Fruit fly (Drosophila melanogaster) whole organism, embryonic: ENCODE data around the gene Ifrd1.

Experiments used
- Atf-2 ChIP-seq: fragments of 200-800 bp; sonication (Bioruptor generic); optimal IDR thresholded peaks from 2 replicates; lab custom pipeline; 2016; ENCODE audit warnings: missing biosample characterization, missing genetic modification characterization
- Atf6 ChIP-seq: fragments of 200-800 bp; sonication (Bioruptor generic); IDR thresholded peaks from 2 replicates; pipeline ENCODE4 v1.3.6; 2022; ENCODE audit warnings: missing biosample characterization, missing genetic modification characterization
- B-H1 ChIP-seq: fragments of 200-800 bp; sonication (Bioruptor generic); IDR thresholded peaks from 3 replicates; pipeline ENCODE4 v1.3.6; 2022; ENCODE audit warnings: missing biosample characterization, missing genetic modification characterization
- Blimp-1 ChIP-seq: fragments of 200-800 bp; sonication (Bioruptor generic); optimal IDR thresholded peaks from 3 replicates; lab custom pipeline; 2018; ENCODE audit warnings: missing biosample characterization, missing genetic modification characterization, mild to moderate bottlenecking, moderate library complexity, missing genetic modification reagents
- CG10209 ChIP-seq: fragments of 200-800 bp; sonication (Bioruptor generic); optimal IDR thresholded peaks from 3 replicates; lab custom pipeline; 2017; ENCODE audit warnings: missing biosample characterization, mild to moderate bottlenecking, missing genetic modification characterization, missing genetic modification reagents
- CG10321 ChIP-seq: fragments of 200-800 bp; sonication (Bioruptor generic); IDR thresholded peaks from 2 replicates; pipeline ENCODE4 v1.3.6; 2022; ENCODE audit warnings: missing biosample characterization, missing genetic modification characterization
- CG11085 ChIP-seq: fragments of 200-800 bp; sonication (Bioruptor generic); IDR thresholded peaks from 2 replicates; pipeline ENCODE4 v1.3.6; 2022; ENCODE audit warnings: missing biosample characterization, missing genetic modification characterization
- CG11723 ChIP-seq: fragments of 200-800 bp; sonication (Bioruptor generic); optimal IDR thresholded peaks from 2 replicates; lab custom pipeline; 2017; ENCODE audit warnings: missing biosample characterization, mild to moderate bottlenecking, missing genetic modification characterization
- CG12104 ChIP-seq: fragments of 200-800 bp; sonication (Bioruptor generic); optimal IDR thresholded peaks from 3 replicates; lab custom pipeline; 2016; ENCODE audit warnings: missing biosample characterization, missing genetic modification characterization
- CG13624 ChIP-seq: fragments of 200-800 bp; sonication (Bioruptor generic); optimal IDR thresholded peaks from 2 replicates; lab custom pipeline; 2016; ENCODE audit warnings: missing biosample characterization, missing genetic modification characterization
- CG13894 ChIP-seq: fragments of 200-800 bp; sonication (Bioruptor generic); optimal IDR thresholded peaks from 3 replicates; lab custom pipeline; 2018; ENCODE audit warnings: missing biosample characterization, mild to moderate bottlenecking, missing genetic modification characterization, moderate library complexity
- CG14710 ChIP-seq: fragments of 200-800 bp; sonication (Bioruptor generic); optimal IDR thresholded peaks from 3 replicates; lab custom pipeline; 2019; ENCODE audit warnings: missing biosample characterization, mild to moderate bottlenecking, missing genetic modification characterization, moderate library complexity
- CG15479 ChIP-seq: fragments of 200-800 bp; sonication (Bioruptor generic); optimal IDR thresholded peaks from 3 replicates; lab custom pipeline; 2019; ENCODE audit warnings: missing biosample characterization, mild to moderate bottlenecking, missing genetic modification characterization, moderate library complexity
- CG16779 ChIP-seq: fragments of 200-800 bp; sonication (Bioruptor generic); IDR thresholded peaks from 2 replicates; pipeline ENCODE4 v1.3.6; 2022; ENCODE audit warnings: missing biosample characterization, missing genetic modification characterization
- CG32772 ChIP-seq: fragments of 200-800 bp; sonication (Bioruptor generic); IDR thresholded peaks from 2 replicates; pipeline ENCODE4 v1.3.6; 2022; ENCODE audit warnings: missing biosample characterization, missing genetic modification characterization
- CG34422 ChIP-seq: fragments of 200-800 bp; sonication (Bioruptor generic); IDR thresholded peaks from 3 replicates; pipeline ENCODE4 v1.3.6; 2022; ENCODE audit warnings: missing biosample characterization, missing genetic modification characterization
- CG4360 ChIP-seq: fragments of 200-800 bp; sonication (Bioruptor generic); IDR thresholded peaks from 2 replicates; pipeline ENCODE4 v1.3.6; 2022; ENCODE audit warnings: missing biosample characterization, missing genetic modification characterization
- CG6175 ChIP-seq: fragments of 200-800 bp; sonication (Bioruptor generic); IDR thresholded peaks from 3 replicates; pipeline ENCODE4 v1.3.6; 2022; ENCODE audit warnings: missing biosample characterization, missing genetic modification characterization
- CG6791 ChIP-seq: fragments of 200-800 bp; sonication (Bioruptor generic); IDR thresholded peaks from 3 replicates; pipeline ENCODE4 v1.3.6; 2022; ENCODE audit warnings: missing biosample characterization, missing genetic modification characterization; ENCODE audit not compliant: partially characterized antibody
- CG8290 ChIP-seq, 3 experiments: fragments of 200-800 bp; sonication (Bioruptor generic); optimal IDR thresholded peaks; 2 replicates each; lab custom pipeline; 2016 to 2019; ENCODE audit warnings: missing biosample characterization in 3 of 3, missing genetic modification characterization in 3 of 3, mild to moderate bottlenecking in 2 of 3, moderate library complexity in 1 of 3
- CG8765 ChIP-seq: fragments of 200-800 bp; sonication (Bioruptor generic); IDR thresholded peaks from 2 replicates; pipeline ENCODE4 v1.3.6; 2022; ENCODE audit warnings: missing biosample characterization, missing genetic modification characterization
- CG9932 ChIP-seq: fragments of 200-800 bp; sonication (Bioruptor generic); IDR thresholded peaks from 2 replicates; pipeline ENCODE4 v1.3.6; 2022; ENCODE audit warnings: missing biosample characterization, missing genetic modification characterization
- Camta ChIP-seq: fragments of 200-800 bp; sonication (Bioruptor generic); optimal IDR thresholded peaks from 2 replicates; lab custom pipeline; 2016; ENCODE audit warnings: missing biosample characterization, missing genetic modification characterization
- Doc3 ChIP-seq: fragments of 200-800 bp; sonication (Bioruptor generic); IDR thresholded peaks from 3 replicates; pipeline ENCODE4 v1.3.6; 2022; ENCODE audit warnings: missing biosample characterization, missing genetic modification characterization; ENCODE audit not compliant: partially characterized antibody
- Ets97D ChIP-seq: fragments of 200-800 bp; sonication (Bioruptor generic); optimal IDR thresholded peaks from 3 replicates; lab custom pipeline; 2016; ENCODE audit warnings: missing biosample characterization, missing genetic modification characterization
- Hand ChIP-seq: fragments of 200-800 bp; sonication (Bioruptor generic); optimal IDR thresholded peaks from 2 replicates; lab custom pipeline; 2017; ENCODE audit warnings: mild to moderate bottlenecking, missing biosample characterization, missing genetic modification reagents, missing genetic modification characterization
- Myb ChIP-seq: fragments of 200-800 bp; sonication (Bioruptor generic); optimal IDR thresholded peaks from 2 replicates; lab custom pipeline; 2016; ENCODE audit warnings: missing biosample characterization, missing genetic modification characterization
- Neu2 ChIP-seq: fragments of 200-800 bp; sonication (Bioruptor generic); optimal IDR thresholded peaks from 3 replicates; lab custom pipeline; 2016; ENCODE audit warnings: missing biosample characterization, missing genetic modification characterization, borderline replicate concordance
- Scr ChIP-seq: fragments of 200-800 bp; sonication (Bioruptor generic); IDR thresholded peaks from 2 replicates; pipeline ENCODE4 v1.3.6; 2022; ENCODE audit warnings: missing biosample characterization, missing genetic modification characterization; ENCODE audit not compliant: partially characterized antibody
- Sox100B ChIP-seq: fragments of 200-800 bp; sonication (Bioruptor generic); optimal IDR thresholded peaks from 3 replicates; lab custom pipeline; 2018; ENCODE audit warnings: missing biosample characterization, mild to moderate bottlenecking, missing genetic modification characterization
- ap ChIP-seq: fragments of 200-800 bp; sonication (Bioruptor generic); IDR thresholded peaks from 2 replicates; pipeline ENCODE4 v1.3.6; 2022; ENCODE audit warnings: missing biosample characterization, missing genetic modification characterization
- ato ChIP-seq: fragments of 200-800 bp; sonication (Bioruptor generic); IDR thresholded peaks from 2 replicates; pipeline ENCODE4 v1.3.6; 2022; ENCODE audit warnings: missing biosample characterization, missing genetic modification characterization; ENCODE audit not compliant: partially characterized antibody
- bcd ChIP-seq: fragments of 200-800 bp; sonication (Bioruptor generic); optimal IDR thresholded peaks from 2 replicates; lab custom pipeline; 2017; ENCODE audit warnings: missing biosample characterization, mild to moderate bottlenecking, missing genetic modification characterization
- cg ChIP-seq: fragments of 200-800 bp; sonication (Bioruptor generic); optimal IDR thresholded peaks from 3 replicates; lab custom pipeline; 2019; ENCODE audit warnings: missing biosample characterization, mild to moderate bottlenecking, missing genetic modification characterization, moderate library complexity
- chinmo ChIP-seq: fragments of 200-800 bp; sonication (Bioruptor generic); IDR thresholded peaks from 4 replicates; pipeline ENCODE4 v1.3.6; 2022; ENCODE audit warnings: missing biosample characterization, missing genetic modification characterization; ENCODE audit not compliant: partially characterized antibody
- ci ChIP-seq: fragments of 200-800 bp; sonication (Bioruptor generic); IDR thresholded peaks from 3 replicates; pipeline ENCODE4 v1.3.6; 2022; ENCODE audit warnings: missing biosample characterization, missing genetic modification characterization
- dmrt11E ChIP-seq: fragments of 200-800 bp; sonication (Bioruptor generic); optimal IDR thresholded peaks from 3 replicates; lab custom pipeline; 2018; ENCODE audit warnings: missing biosample characterization, mild to moderate bottlenecking, missing genetic modification characterization, moderate library complexity
- her ChIP-seq: fragments of 200-800 bp; sonication (Bioruptor generic); optimal IDR thresholded peaks from 2 replicates; lab custom pipeline; 2016; ENCODE audit warnings: missing biosample characterization, missing genetic modification characterization
- hkb ChIP-seq, 2 experiments: fragments of 200-800 bp in 1 of 2; fragments of >200 bp in 1 of 2; sonication (Bioruptor generic) in 1 of 2; IDR thresholded peaks in 1 of 2; optimal IDR thresholded peaks in 1 of 2; 2 replicates each; pipeline versions ENCODE4 v1.3.6 to Lab custom; 2017 to 2022; ENCODE audit warnings: missing biosample characterization in 1 of 2, missing genetic modification characterization in 1 of 2
- mirr ChIP-seq: fragments of 200-800 bp; sonication (Bioruptor generic); optimal IDR thresholded peaks from 3 replicates; lab custom pipeline; 2018; ENCODE audit warnings: missing biosample characterization, mild to moderate bottlenecking, missing genetic modification characterization
- pb ChIP-seq: fragments of 200-800 bp; sonication (Bioruptor generic); optimal IDR thresholded peaks from 3 replicates; lab custom pipeline; 2016; ENCODE audit warnings: missing biosample characterization, missing genetic modification characterization
- pfk ChIP-seq: fragments of 200-800 bp; sonication (Bioruptor generic); optimal IDR thresholded peaks from 2 replicates; lab custom pipeline; 2018; ENCODE audit warnings: missing biosample characterization, mild to moderate bottlenecking, missing genetic modification characterization, moderate library complexity
- prd ChIP-seq, 3 experiments: fragments of >200 bp in 2 of 3; fragments of 200-800 bp in 1 of 3; sonication (Bioruptor generic) in 1 of 3; optimal IDR thresholded peaks in 2 of 3; IDR thresholded peaks in 1 of 3; 2 replicates in 2 of 3; 3 replicates in 1 of 3; pipeline versions ENCODE4 v1.3.6 to Lab custom; 2017 to 2022; ENCODE audit warnings: missing biosample characterization in 1 of 3, missing genetic modification characterization in 1 of 3
- pum ChIP-seq: fragments of 200-800 bp; sonication (Bioruptor generic); optimal IDR thresholded peaks from 2 replicates; lab custom pipeline; 2016; ENCODE audit warnings: missing biosample characterization, missing genetic modification characterization
- schlank ChIP-seq: fragments of 200-800 bp; sonication (Bioruptor generic); optimal IDR thresholded peaks from 2 replicates; lab custom pipeline; 2018; ENCODE audit warnings: missing biosample characterization, mild to moderate bottlenecking, missing genetic modification characterization
- slbo ChIP-seq: fragments of 200-800 bp; sonication (Bioruptor generic); IDR thresholded peaks from 2 replicates; pipeline ENCODE4 v1.3.6; 2022; ENCODE audit warnings: missing biosample characterization, missing genetic modification characterization
- ssp ChIP-seq: fragments of 200-800 bp; sonication (Bioruptor generic); IDR thresholded peaks from 2 replicates; pipeline ENCODE4 v1.3.6; 2022; ENCODE audit warnings: missing biosample characterization, missing genetic modification characterization
- tap ChIP-seq: fragments of 200-800 bp; optimal IDR thresholded peaks from 3 replicates; lab custom pipeline; 2019; ENCODE audit warnings: missing biosample characterization, mild to moderate bottlenecking, missing genetic modification characterization, moderate library complexity

Gene Ifrd1

DNA sequence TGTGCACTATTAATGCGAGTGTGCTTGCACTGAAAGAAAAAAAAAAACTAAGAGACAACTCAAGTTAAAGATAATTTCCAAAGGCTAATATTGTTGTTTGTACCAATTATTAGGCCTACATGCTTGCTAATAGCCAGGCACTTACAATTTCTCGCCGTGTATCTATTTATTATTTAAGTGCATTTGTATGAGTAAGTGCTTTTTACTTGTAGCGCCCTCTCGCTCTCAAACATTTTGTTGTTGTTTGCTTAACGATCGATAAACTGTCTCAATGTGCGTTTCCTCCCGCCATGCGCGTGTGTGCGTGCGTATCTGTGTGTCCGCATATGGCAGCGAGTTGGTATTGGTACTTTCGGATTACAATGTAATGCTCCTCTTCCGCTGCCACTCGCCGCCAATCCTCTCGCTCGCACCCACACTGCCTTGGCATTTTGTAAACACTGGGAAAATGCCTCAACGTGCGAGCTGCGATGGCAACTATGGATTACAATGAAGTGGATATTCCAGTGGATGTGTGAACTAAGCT is 22.8 kb upstream of the Ifrd1 start (continued):
- TF ChIP-seq pb (GFP tag; lab: Kevin White, UChicago): peak; percentile 83
- peak; percentile 93 for TF ChIP-seq ci (GFP tag; lab: Robert Waterston, UW)
- TF ChIP-seq CG10209 (GFP tag; lab: Kevin White, UChicago): peak; percentile 82
- peak; percentile 45; the same call in 1 of the 2 replicates for TF ChIP-seq CG10321 (GFP tag; lab: Robert Waterston, UW)
- peak; percentile 78 for TF ChIP-seq dmrt11E (tag; lab: Kevin White, UChicago)
- peak; percentile 64 for TF ChIP-seq Ets97D (GFP tag; lab: Kevin White, UChicago)
- peak; percentile 79 for TF ChIP-seq CG13624
- peak; percentile 96 for TF ChIP-seq CG4360 (GFP tag; lab: Robert Waterston, UW)
- peak; percentile 57 for TF ChIP-seq Sox100B (GFP tag; lab: Kevin White, UChicago)
- TF ChIP-seq pfk (GFP tag; lab: Kevin White, UChicago): no peak
- peak; percentile 7; the same call in 1 of the 2 replicates for TF ChIP-seq CG8765 (GFP tag; lab: Robert Waterston, UW)
- peak; percentile 90 for TF ChIP-seq CG34422
- TF ChIP-seq Camta (GFP tag; lab: Kevin White, UChicago): peak; percentile 84
- peak; percentile 77 for TF ChIP-seq Atf6 (GFP tag; lab: Robert Waterston, UW)
- TF ChIP-seq CG11085: peak; percentile 46; the same call in 1 of the 2 replicates
- peak; percentile 73 for TF ChIP-seq bcd (GFP tag; lab: Kevin White, UChicago)
- TF ChIP-seq tap: no peak
- TF ChIP-seq Atf-2 (GFP tag; lab: Kevin White, UChicago): peak; percentile 88
- TF ChIP-seq CG9932: peak; percentile 47
- TF ChIP-seq slbo (GFP tag; lab: Robert Waterston, UW): peak; percentile 82
- peak; percentile 75 for TF ChIP-seq CG11723 (GFP tag; lab: Kevin White, UChicago)
- TF ChIP-seq her (GFP tag; lab: Kevin White, UChicago): peak; percentile 79
- TF ChIP-seq Myb: peak; percentile 69
- TF ChIP-seq mirr (GFP tag; lab: Kevin White, UChicago): peak; percentile 64
- no peak for TF ChIP-seq Scr (GFP tag; lab: Robert Waterston, UW)
- peak; percentile 87 for TF ChIP-seq pum (GFP tag; lab: Kevin White, UChicago)
- no peak for TF ChIP-seq hkb (optimal IDR thresholded peaks at IDR 0.05; lab: Kevin White, UChicago)
- TF ChIP-seq hkb (GFP tag; IDR thresholded peaks at IDR 0.05; lab: Robert Waterston, UW): peak; percentile 90
- TF ChIP-seq Doc3 (GFP tag; lab: Robert Waterston, UW): no peak
- peak; percentile 58 for TF ChIP-seq CG14710 (tag; lab: Kevin White, UChicago)
- TF ChIP-seq prd (optimal IDR thresholded peaks at IDR 0.05; lab: Kevin White, UChicago): no peak
- peak; percentile 86 for TF ChIP-seq prd (GFP tag; IDR thresholded peaks at IDR 0.05; lab: Robert Waterston, UW)
- TF ChIP-seq schlank (tag; lab: Kevin White, UChicago): no peak
- peak; percentile 94 for TF ChIP-seq cg (GFP tag; lab: Kevin White, UChicago)
- no peak for TF ChIP-seq CG15479 (GFP tag; lab: Kevin White, UChicago)
- peak; percentile 73 for TF ChIP-seq ap (GFP tag; lab: Robert Waterston, UW)
- peak; percentile 76 for TF ChIP-seq ssp (GFP tag; lab: Robert Waterston, UW)
- 0 out of 4 replicates have a peak, but pooled peaks have one; percentile 41 for TF ChIP-seq chinmo (GFP tag; lab: Robert Waterston, UW)
- TF ChIP-seq B-H1 (GFP tag; lab: Robert Waterston, UW): peak; percentile 73
- 0 out of 2 replicates have a peak, but pooled peaks have one; percentile 46 for TF ChIP-seq CG16779 (GFP tag; lab: Robert Waterston, UW)
- TF ChIP-seq CG12104 (GFP tag; lab: Kevin White, UChicago): peak; percentile 74
- TF ChIP-seq CG32772 (GFP tag; lab: Robert Waterston, UW): peak; percentile 85
- TF ChIP-seq ato (GFP tag; lab: Robert Waterston, UW): no peak
- TF ChIP-seq CG6791: no peak
- TF ChIP-seq CG8290 (GFP tag; optimal IDR thresholded peaks at IDR 0.05; lab: Kevin White, UChicago): peak; percentile 41
- no peak for TF ChIP-seq CG8290 (tag; optimal IDR thresholded peaks at IDR 0.05; lab: Kevin White, UChicago)
- TF ChIP-seq Blimp-1: peak; percentile 70
- no peak for TF ChIP-seq CG13894 (tag; lab: Kevin White, UChicago)
- peak; percentile 26; the same call in 1 of the 3 replicates for TF ChIP-seq CG6175
- TF ChIP-seq Neu2 (GFP tag; lab: Kevin White, UChicago): peak; percentile 38
- TF ChIP-seq Hand: peak; percentile 46
